Fruit fly (Drosophila melanogaster): ENCODE measurements around the gene CG7829.

Gene CG7829

dm6 chr3R:29778139-29778984 lies 39.2 kb downstream of the CG7829 start (continued):
- no peak for TF ChIP-seq Rfx (GFP tag; IDR thresholded peaks at IDR 0.05)
- no peak for TF ChIP-seq gem (tag; optimal IDR thresholded peaks at IDR 0.05)
- TF ChIP-seq org-1 (GFP tag; optimal IDR thresholded peaks at IDR 0.05), result no peak
- 0 out of 3 replicates have a peak, but pooled peaks have one; percentile 21 for TF ChIP-seq sr (GFP tag; IDR thresholded peaks at IDR 0.05)
- peak; percentile 60; the same call in 1 of the 2 replicates for TF ChIP-seq bbx (GFP tag; IDR thresholded peaks at IDR 0.05; ENCODE audit: partially characterized antibody)
- no peak for TF ChIP-seq Lim3 (GFP tag; IDR thresholded peaks at IDR 0.05)
- no peak for TF ChIP-seq CG18764 (GFP tag; optimal IDR thresholded peaks at IDR 0.05)
- peak; percentile 5 for TF ChIP-seq Nf-YC (tag; optimal IDR thresholded peaks at IDR 0.05)
- TF ChIP-seq CG15514 (GFP tag; optimal IDR thresholded peaks at IDR 0.05), result peak; percentile 29
- peak; percentile 66; the same call in 1 of the 2 replicates for TF ChIP-seq Bgb (GFP tag; IDR thresholded peaks at IDR 0.05; ENCODE audit: partially characterized antibody)
- TF ChIP-seq CG31441 (GFP tag; IDR thresholded peaks at IDR 0.05), result no peak
- TF ChIP-seq Antp (GFP tag; optimal IDR thresholded peaks at IDR 0.05), result no peak
- TF ChIP-seq Deaf1 (tag; optimal IDR thresholded peaks at IDR 0.05), result peak; percentile 54

- TF ChIP-seq Pdp1 (GFP tag; optimal IDR thresholded peaks at IDR 0.05) (peak in 1 of 2 experiments; percentile 70), grn (GFP tag; optimal IDR thresholded peaks at IDR 0.05) (peak; percentile 52), exex (tag; optimal IDR thresholded peaks at IDR 0.05) (peak; percentile 33), ham (GFP tag; IDR thresholded peaks at IDR 0.05) (no peak), CG1529 (GFP tag; optimal IDR thresholded peaks at IDR 0.05) (no peak), crol (GFP tag; IDR thresholded peaks at IDR 0.05) (peak; percentile 65), vvl (GFP tag; IDR thresholded peaks at IDR 0.05) (0 out of 2 replicates have a peak, but pooled peaks have one; percentile 6)
Observed at dm6 chr3R:29777213-29777612, 40.4 kb downstream of the CG7829 start.

- peak; percentile 7 for TF ChIP-seq grn (GFP tag; optimal IDR thresholded peaks at IDR 0.05)
- TF ChIP-seq tio (GFP tag; optimal IDR thresholded peaks at IDR 0.05), result no peak
- no peak for TF ChIP-seq CG17568 (GFP tag; optimal IDR thresholded peaks at IDR 0.05)
Observed at dm6 chr3R:29775755-29776686, 41.5 kb downstream of the CG7829 start.

- TF ChIP-seq CG14014 (GFP tag; IDR thresholded peaks at IDR 0.05) (peak; percentile 29; the same call in 1 of the 2 replicates), fd64A (GFP tag; optimal IDR thresholded peaks at IDR 0.05) (peak; percentile 25), CG1832 (GFP tag; optimal IDR thresholded peaks at IDR 0.05) (peak; percentile 19), Doc3 (GFP tag; IDR thresholded peaks at IDR 0.05; ENCODE audit: partially characterized antibody) (peak; percentile 28; the same call in 1 of the 3 replicates), nom (GFP tag; optimal IDR thresholded peaks at IDR 0.05) (peak; percentile 23), Dbx (GFP tag; IDR thresholded peaks at IDR 0.05) (peak; percentile 13; the same call in 1 of the 3 replicates), psq (GFP tag; optimal IDR thresholded peaks at IDR 0.05) (peak; percentile 66), CG4707 (GFP tag; optimal IDR thresholded peaks at IDR 0.05) (peak; percentile 22), CG8281 (tag; optimal IDR thresholded peaks at IDR 0.05) (no peak), klu (GFP tag; IDR thresholded peaks at IDR 0.05) (no peak), Rfx (GFP tag; IDR thresholded peaks at IDR 0.05) (peak; percentile 25; the same call in 1 of the 2 replicates), unc-4 (GFP tag; IDR thresholded peaks at IDR 0.05; ENCODE audit: partially characterized antibody) (peak; percentile 56), wor (GFP tag; IDR thresholded peaks at IDR 0.05) (no peak), Bgb (GFP tag; IDR thresholded peaks at IDR 0.05; ENCODE audit: partially characterized antibody) (peak; percentile 38; the same call in 1 of the 2 replicates), so (GFP tag; IDR thresholded peaks at IDR 0.05) (peak; percentile 47; the same call in 2 of the 3 replicates), CG11398 (GFP tag; optimal IDR thresholded peaks at IDR 0.05) (no peak), disco-r (GFP tag; optimal IDR thresholded peaks at IDR 0.05) (no peak), stc (GFP tag; IDR thresholded peaks at IDR 0.05) (peak; percentile 10; the same call in 1 of the 2 replicates), wek (GFP tag; optimal IDR thresholded peaks at IDR 0.05) (peak; percentile 59)
Observed at dm6 chr3R:29774360-29775193, 43.0 kb downstream of the CG7829 start.

Data from whole organism, embryonic.